Worm (Caenorhabditis elegans) whole organism, midembryonic: Measurements from ENCODE around the gene srw-14.

Experiments used
- T22C8.4 ChIP-seq: fragments of 200-800 bp; sonication (Bioruptor generic); IDR thresholded peaks from 2 replicates; pipeline ENCODE4 v1.3.6; 2022; ENCODE audit warnings: missing genetic modification characterization, missing compliant biosample characterization
- cog-1 ChIP-seq: sonication (generic microtip); optimal IDR thresholded peaks from 2 replicates; lab custom pipeline; 2016; ENCODE audit warnings: missing genetic modification characterization, missing compliant biosample characterization
- flt-1 ChIP-seq: fragments of 200-800 bp; sonication (Bioruptor generic); IDR thresholded peaks from 2 replicates; pipeline ENCODE4 v1.3.6; 2022; ENCODE audit warnings: missing genetic modification characterization, missing compliant biosample characterization
- klf-2 ChIP-seq: fragments of 200-800 bp; sonication (Bioruptor generic); conservative IDR thresholded peaks from 2 replicates; pipeline ENCODE4 v1.3.6; 2022; ENCODE audit warnings: missing genetic modification reagents, missing genetic modification characterization, missing compliant biosample characterization
- med-1 ChIP-seq: sonication (generic microtip); optimal IDR thresholded peaks from 2 replicates; lab custom pipeline; 2017; ENCODE audit warnings: missing genetic modification characterization, mild to moderate bottlenecking, missing compliant biosample characterization, antibody characterized with exemption, missing genetic modification reagents; ENCODE audit not compliant: insufficient read depth
- ref-1 ChIP-seq: fragments of 200-800 bp; sonication (Bioruptor generic); conservative IDR thresholded peaks from 2 replicates; pipeline ENCODE4 v1.3.6; 2022; ENCODE audit warnings: missing genetic modification reagents, missing genetic modification characterization, missing compliant biosample characterization
- tab-1 ChIP-seq: fragments of 200-800 bp; sonication (Bioruptor generic); IDR thresholded peaks from 2 replicates; pipeline ENCODE4 v1.3.6; 2022; ENCODE audit warnings: missing genetic modification characterization, missing compliant biosample characterization
- ztf-23 ChIP-seq: fragments of 200-800 bp; sonication (Bioruptor generic); IDR thresholded peaks from 2 replicates; pipeline ENCODE4 v1.3.6; 2022; ENCODE audit warnings: missing genetic modification reagents, missing genetic modification characterization, missing compliant biosample characterization
- ztf-29 ChIP-seq: fragments of 200-800 bp; sonication (Bioruptor generic); IDR thresholded peaks from 2 replicates; pipeline ENCODE4 v1.3.6; 2022; ENCODE audit warnings: missing genetic modification reagents, missing genetic modification characterization, missing compliant biosample characterization

srw-14 gene

DNA sequence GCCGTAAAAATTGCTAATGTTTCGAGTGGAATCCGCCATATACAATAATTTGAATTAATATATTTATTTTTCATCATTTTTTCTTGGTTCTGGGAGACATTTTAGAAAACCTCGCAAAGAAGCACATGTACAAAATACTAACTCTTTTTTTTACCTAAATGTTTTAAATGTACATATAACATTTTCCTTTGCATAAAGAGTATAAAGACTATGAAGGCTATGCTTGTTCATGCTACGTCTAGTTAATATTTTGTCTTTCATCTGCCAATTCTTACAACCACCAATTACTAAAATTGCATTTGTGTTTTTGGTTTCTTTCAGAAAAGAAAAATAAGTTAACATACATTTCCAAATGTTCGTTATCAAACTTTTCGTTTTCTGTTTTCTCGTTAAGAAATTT, 4.4 kb upstream of the srw-14 start, which contains the start of gene irld-25:
Gene irld-25, plus strand, starts transcription at position 301 of the 400 bp plus-strand sequence.
- no peak for TF ChIP-seq T22C8.4 (GFP tag; lab: Robert Waterston, UW)
- TF ChIP-seq ref-1 (GFP tag; lab: Robert Waterston, UW) = no peak
- TF ChIP-seq ztf-29 = no peak
- no peak for TF ChIP-seq tab-1 (GFP tag; lab: Robert Waterston, UW)
- TF ChIP-seq med-1 (GFP tag; lab: Kevin White, UChicago) = no peak
- no peak for TF ChIP-seq cog-1 (tag; lab: Kevin White, UChicago)
- TF ChIP-seq flt-1 = no peak
- TF ChIP-seq klf-2 = no peak
- TF ChIP-seq ztf-23 = no peak

ce11 chrV:15223668-15224067, 2.1 kb upstream of the srw-14 start, which contains the start of gene srw-24:
Gene srw-24 (plus strand): TSS chrV:15223968.
- TF ChIP-seq tab-1 (GFP tag; lab: Robert Waterston, UW) (no peak), ref-1 (GFP tag; lab: Robert Waterston, UW) (no peak), flt-1 (no peak), ztf-23 (no peak), klf-2 (no peak), med-1 (GFP tag; lab: Kevin White, UChicago) (no peak), T22C8.4 (GFP tag; lab: Robert Waterston, UW) (no peak), cog-1 (tag; lab: Kevin White, UChicago) (no peak), ztf-29 (no peak)

DNA sequence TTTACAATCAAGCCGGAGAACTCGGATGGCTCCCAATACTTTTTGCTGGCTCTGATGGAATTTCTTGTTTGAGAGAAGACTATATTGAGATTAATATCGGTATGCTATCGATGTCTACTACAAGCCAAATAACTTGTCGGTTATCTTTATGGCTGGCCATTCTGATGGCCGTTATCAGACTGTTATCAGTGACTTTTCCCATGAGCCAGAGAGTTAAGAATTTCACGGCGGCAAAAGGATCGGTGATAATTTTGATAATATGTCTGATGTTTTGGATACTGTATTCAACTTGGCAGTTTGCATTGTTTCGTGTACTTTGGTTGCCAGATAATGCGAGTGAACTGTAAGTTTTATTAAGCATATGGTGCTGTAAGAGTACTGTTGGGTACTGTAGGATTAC, 456 bp downstream of the srw-14 start:
- no peak for TF ChIP-seq med-1 (GFP tag; lab: Kevin White, UChicago)
- no peak for TF ChIP-seq klf-2
- TF ChIP-seq ref-1 (GFP tag; lab: Robert Waterston, UW) = no peak
- TF ChIP-seq ztf-29 = no peak
- no peak for TF ChIP-seq flt-1
- TF ChIP-seq ztf-23 = no peak
- TF ChIP-seq cog-1 (tag; lab: Kevin White, UChicago) = no peak

DNA sequence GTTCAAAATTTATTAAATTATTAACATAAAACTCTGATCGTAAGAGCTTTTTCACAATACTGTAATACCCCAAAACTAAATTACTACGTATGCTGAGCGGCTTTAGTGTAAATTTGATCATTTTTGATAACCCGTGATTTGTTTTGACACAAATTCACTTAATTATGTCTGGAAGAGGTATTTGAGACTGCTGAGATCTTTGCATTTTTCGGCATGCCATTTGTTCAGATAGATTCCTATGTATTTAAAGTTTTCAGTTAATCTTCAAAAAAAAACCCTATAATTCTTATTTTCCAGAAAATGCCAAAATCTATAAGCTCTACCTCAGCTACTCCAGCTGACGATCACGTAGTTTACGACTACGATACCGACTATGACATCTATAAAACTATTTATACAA, 4.5 kb downstream of the srw-14 start, which contains the start of gene srw-15:
Gene srw-15, plus strand, starts transcription at position 301 of the 400 bp plus-strand sequence.
- no peak for TF ChIP-seq cog-1 (tag; lab: Kevin White, UChicago)
- no peak for TF ChIP-seq ztf-29
- no peak for TF ChIP-seq klf-2
- no peak for TF ChIP-seq flt-1
- no peak for TF ChIP-seq ref-1 (GFP tag; lab: Robert Waterston, UW)
- no peak for TF ChIP-seq tab-1 (GFP tag; lab: Robert Waterston, UW)
- no peak for TF ChIP-seq med-1 (GFP tag; lab: Kevin White, UChicago)
- TF ChIP-seq ztf-23 = no peak
- TF ChIP-seq T22C8.4 (GFP tag; lab: Robert Waterston, UW) = no peak

DNA sequence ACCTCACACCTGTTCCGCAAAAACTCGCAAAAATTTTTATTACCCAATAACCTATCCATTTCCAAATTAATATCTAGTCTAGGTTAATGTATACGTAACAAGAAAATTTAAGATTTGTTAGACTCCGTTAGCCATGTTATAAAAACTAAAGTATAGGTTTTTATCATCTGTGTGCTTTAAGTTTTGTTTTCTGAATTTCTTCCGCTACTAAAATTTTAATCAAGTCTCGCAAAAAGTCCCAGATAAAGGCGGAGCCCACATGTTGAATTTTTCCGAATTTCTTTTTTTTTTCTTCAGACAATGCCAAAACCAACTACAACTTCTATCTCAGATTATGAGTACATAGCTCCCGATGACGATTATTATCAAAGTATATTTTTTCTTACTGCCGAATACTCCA, 6.5 kb downstream of the srw-14 start, which contains the start of gene srw-13:
Gene srw-13, plus strand, starts transcription at position 301 of the 400 bp plus-strand sequence.
- TF ChIP-seq klf-2 (no peak), tab-1 (GFP tag; lab: Robert Waterston, UW) (no peak), med-1 (GFP tag; lab: Kevin White, UChicago) (no peak), ref-1 (GFP tag; lab: Robert Waterston, UW) (no peak), ztf-23 (no peak), flt-1 (no peak), cog-1 (tag; lab: Kevin White, UChicago) (no peak), ztf-29 (no peak), T22C8.4 (GFP tag; lab: Robert Waterston, UW) (no peak)

DNA sequence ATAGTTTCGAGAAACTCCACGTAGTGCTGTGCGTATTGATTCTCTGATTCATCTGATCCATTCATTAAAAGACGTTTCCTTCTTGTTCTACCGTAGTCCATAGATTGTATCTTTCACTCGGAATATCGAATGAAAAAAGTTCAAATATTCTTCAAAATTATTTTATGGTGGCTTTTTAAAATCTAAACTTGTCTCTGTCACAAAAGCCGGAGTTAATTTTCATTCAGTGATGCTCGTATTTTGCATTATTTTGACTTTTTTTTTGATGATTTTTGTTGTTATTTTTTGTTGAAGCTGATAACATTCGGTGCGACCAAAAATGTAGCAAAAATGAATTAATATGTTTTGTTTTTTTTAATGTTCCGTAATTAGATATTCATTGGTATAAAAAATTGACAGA, 9.9 kb downstream of the srw-14 start, which contains the start of gene nhr-164:
Gene nhr-164, minus strand, starts transcription at position 101 of the 400 bp plus-strand sequence.
- TF ChIP-seq tab-1 (GFP tag; lab: Robert Waterston, UW) (no peak), flt-1 (no peak), ztf-29 (no peak), cog-1 (tag; lab: Kevin White, UChicago) (no peak), med-1 (GFP tag; lab: Kevin White, UChicago) (no peak), ref-1 (GFP tag; lab: Robert Waterston, UW) (no peak), klf-2 (no peak), T22C8.4 (GFP tag; lab: Robert Waterston, UW) (no peak), ztf-23 (no peak)

ce11 chrV:15238552-15238951, 12.8 kb downstream of the srw-14 start, which contains the start of gene srw-12:
Gene srw-12 (minus strand): TSS chrV:15238652.
- TF ChIP-seq ref-1 (GFP tag; lab: Robert Waterston, UW) = no peak

DNA sequence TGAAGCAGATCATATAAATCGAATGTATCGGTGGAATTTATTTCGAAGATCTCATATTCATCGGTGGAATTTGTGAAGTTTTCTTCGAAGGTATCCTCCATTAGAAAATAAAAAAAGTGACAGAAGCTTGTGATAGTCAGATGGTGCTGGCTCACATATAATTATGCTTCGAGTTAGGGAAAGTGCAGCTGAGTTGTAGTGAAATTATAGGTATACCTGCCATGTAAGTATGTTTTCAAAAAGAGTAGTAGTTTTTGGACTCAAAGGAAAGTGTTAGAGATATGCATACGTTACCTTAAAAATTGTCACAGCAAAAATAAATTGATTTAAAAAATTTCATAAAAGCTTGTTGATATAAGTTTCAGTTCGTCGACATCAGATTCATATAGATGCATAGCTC, 14.5 kb downstream of the srw-14 start, which contains the start of gene srw-11:
Gene srw-11, minus strand, starts transcription at position 101 of the 400 bp plus-strand sequence.
- TF ChIP-seq ref-1 (GFP tag; lab: Robert Waterston, UW) (no peak), flt-1 (no peak), ztf-29 (no peak), tab-1 (GFP tag; lab: Robert Waterston, UW) (no peak)

- no peak for TF ChIP-seq tab-1 (GFP tag; lab: Robert Waterston, UW)
- TF ChIP-seq flt-1 = no peak
- TF ChIP-seq ztf-29 = no peak
Observed at ce11 chrV:15241259-15241658, 15.5 kb downstream of the srw-14 start, which contains the start of gene chil-12. Gene chil-12 (plus strand): TSS chrV:15241559.

DNA sequence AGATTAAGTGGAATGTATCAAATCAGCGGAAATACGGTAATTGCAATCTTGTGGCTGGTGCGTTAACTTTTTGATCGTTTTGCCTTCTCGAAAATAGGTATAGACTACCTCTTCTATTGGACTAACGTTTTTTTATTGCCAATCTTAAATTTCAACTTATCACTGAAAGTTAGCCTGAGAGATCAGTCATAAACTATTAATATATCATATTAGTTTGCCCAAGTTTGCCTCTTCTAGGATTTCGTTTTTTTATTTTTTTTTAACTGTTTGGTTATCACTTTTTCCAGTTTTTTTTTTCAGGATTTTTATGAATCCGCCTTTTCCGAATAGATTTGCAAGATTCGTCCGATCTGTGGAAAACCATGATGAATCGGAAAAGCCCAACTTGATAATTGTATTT, 18.7 kb downstream of the srw-14 start, which contains the start of gene kin-30:
Gene kin-30, plus strand, starts transcription at position 301 of the 400 bp plus-strand sequence.
- TF ChIP-seq tab-1 (GFP tag; lab: Robert Waterston, UW) = no peak
- no peak for TF ChIP-seq ref-1 (GFP tag; lab: Robert Waterston, UW)
- no peak for TF ChIP-seq ztf-23
- TF ChIP-seq cog-1 (tag; lab: Kevin White, UChicago) = no peak
- no peak for TF ChIP-seq med-1 (GFP tag; lab: Kevin White, UChicago)
- no peak for TF ChIP-seq T22C8.4 (GFP tag; lab: Robert Waterston, UW)
- no peak for TF ChIP-seq ztf-29
- TF ChIP-seq klf-2 = no peak
- TF ChIP-seq flt-1 = no peak
